Worm (Caenorhabditis elegans) whole organism, L3 larva: ENCODE measurements around the gene ckb-4.

Experiments used
- R02D3.7 ChIP-seq: fragments of 150-350 bp; optimal IDR thresholded peaks from 2 replicates; lab custom pipeline; 2014; ENCODE audit warnings: missing biosample characterization, missing genetic modification characterization
- ZK546.5 ChIP-seq: sonication (generic microtip); optimal IDR thresholded peaks from 2 replicates; lab custom pipeline; 2017; ENCODE audit warnings: missing biosample characterization, missing genetic modification characterization
- ama-1 ChIP-seq: fragments of 150-350 bp; optimal IDR thresholded peaks from 2 replicates; lab custom pipeline; 2018
- ceh-16 ChIP-seq: sonication (generic microtip); optimal IDR thresholded peaks from 2 replicates; lab custom pipeline; 2017; ENCODE audit warnings: missing biosample characterization, missing genetic modification characterization
- ceh-28 ChIP-seq: fragments of 150-350 bp; optimal IDR thresholded peaks from 2 replicates; lab custom pipeline; 2014; ENCODE audit warnings: missing biosample characterization, missing genetic modification reagents, missing genetic modification characterization
- ceh-82 ChIP-seq: fragments of 150-350 bp; optimal IDR thresholded peaks from 2 replicates; lab custom pipeline; 2014; ENCODE audit warnings: missing biosample characterization, missing genetic modification characterization
- ceh-9 ChIP-seq: sonication (generic microtip); optimal IDR thresholded peaks from 2 replicates; lab custom pipeline; 2018; ENCODE audit warnings: missing biosample characterization, missing genetic modification characterization
- daf-12 ChIP-seq: fragments of 150-350 bp; optimal IDR thresholded peaks from 2 replicates; lab custom pipeline; 2014; ENCODE audit warnings: missing biosample characterization, missing genetic modification reagents, missing genetic modification characterization
- egl-27 ChIP-seq: sonication (generic microtip); optimal IDR thresholded peaks from 4 replicates; lab custom pipeline; 2017; ENCODE audit warnings: missing biosample characterization, missing genetic modification reagents, missing genetic modification characterization
- elt-1 ChIP-seq: fragments of 150-350 bp; optimal IDR thresholded peaks from 2 replicates; lab custom pipeline; 2014; ENCODE audit warnings: missing biosample characterization, missing genetic modification characterization
- elt-2 ChIP-seq: sonication (generic microtip); optimal IDR thresholded peaks from 2 replicates; lab custom pipeline; 2016; ENCODE audit warnings: missing genetic modification reagents, mild to moderate bottlenecking, missing genetic modification characterization, missing compliant biosample characterization
- elt-3 ChIP-seq, 3 experiments: fragments of 150-350 bp in 1 of 3; sonication (generic microtip) in 2 of 3; optimal IDR thresholded peaks; 2 replicates in 2 of 3; 4 replicates in 1 of 3; lab custom pipeline; 2014 to 2017; ENCODE audit warnings: missing biosample characterization in 3 of 3, missing genetic modification characterization in 3 of 3
- fkh-10 ChIP-seq: sonication (generic microtip); optimal IDR thresholded peaks from 2 replicates; lab custom pipeline; 2017; ENCODE audit warnings: missing biosample characterization, missing genetic modification reagents, missing genetic modification characterization
- fos-1 ChIP-seq: fragments of 150-350 bp; optimal IDR thresholded peaks from 2 replicates; lab custom pipeline; 2014; ENCODE audit warnings: missing biosample characterization, missing genetic modification characterization
- hmg-11 ChIP-seq: sonication (generic microtip); optimal IDR thresholded peaks from 2 replicates; lab custom pipeline; 2016; ENCODE audit warnings: missing genetic modification characterization, missing compliant biosample characterization
- jun-1 ChIP-seq: fragments of 150-350 bp; optimal IDR thresholded peaks from 2 replicates; lab custom pipeline; 2014; ENCODE audit warnings: missing biosample characterization, missing genetic modification reagents, missing genetic modification characterization
- lin-15B ChIP-seq: fragments of 150-350 bp; optimal IDR thresholded peaks from 2 replicates; lab custom pipeline; 2014; ENCODE audit warnings: missing biosample characterization, missing genetic modification characterization
- lin-39 ChIP-seq: fragments of 150-350 bp; optimal IDR thresholded peaks from 2 replicates; lab custom pipeline; 2018; ENCODE audit warnings: missing biosample characterization, missing genetic modification reagents, missing genetic modification characterization
- lsy-12 ChIP-seq: sonication (generic microtip); optimal IDR thresholded peaks from 2 replicates; lab custom pipeline; 2016; ENCODE audit warnings: mild to moderate bottlenecking, missing genetic modification characterization, missing compliant biosample characterization
- mdl-1 ChIP-seq: fragments of 150-350 bp; optimal IDR thresholded peaks from 2 replicates; lab custom pipeline; 2014; ENCODE audit warnings: missing biosample characterization, missing genetic modification characterization
- mml-1 ChIP-seq: fragments of 150-350 bp; sonication (generic microtip); optimal IDR thresholded peaks from 3 replicates; lab custom pipeline; 2014; ENCODE audit warnings: missing biosample characterization, missing genetic modification characterization
- nfya-1 ChIP-seq: sonication (generic microtip); optimal IDR thresholded peaks from 2 replicates; lab custom pipeline; 2017; ENCODE audit warnings: missing genetic modification characterization, mild to moderate bottlenecking, missing compliant biosample characterization, antibody characterized with exemption, moderate library complexity; ENCODE audit not compliant: insufficient read depth
- nhr-12 ChIP-seq: fragments of 150-350 bp; optimal IDR thresholded peaks from 2 replicates; lab custom pipeline; 2014; ENCODE audit warnings: missing biosample characterization, missing genetic modification characterization
- nhr-23 ChIP-seq: fragments of 150-350 bp; optimal IDR thresholded peaks from 2 replicates; lab custom pipeline; 2014; ENCODE audit warnings: missing biosample characterization, missing genetic modification reagents, missing genetic modification characterization
- nhr-237 ChIP-seq: fragments of 150-350 bp; optimal IDR thresholded peaks from 2 replicates; lab custom pipeline; 2014; ENCODE audit warnings: missing biosample characterization, missing genetic modification characterization
- nhr-25 ChIP-seq: sonication (generic microtip); optimal IDR thresholded peaks from 2 replicates; lab custom pipeline; 2017; ENCODE audit warnings: missing biosample characterization, missing genetic modification characterization
- nhr-28 ChIP-seq: fragments of 150-350 bp; optimal IDR thresholded peaks from 2 replicates; lab custom pipeline; 2014; ENCODE audit warnings: missing biosample characterization, missing genetic modification characterization
- nhr-43 ChIP-seq: sonication (generic microtip); optimal IDR thresholded peaks from 2 replicates; lab custom pipeline; 2016; ENCODE audit warnings: mild to moderate bottlenecking, missing genetic modification characterization, missing compliant biosample characterization; ENCODE audit not compliant: poor library complexity, severe bottlenecking
- nhr-67 ChIP-seq: fragments of 150-350 bp; optimal IDR thresholded peaks from 2 replicates; lab custom pipeline; 2014; ENCODE audit warnings: missing biosample characterization, missing genetic modification characterization
- nhr-76 ChIP-seq: fragments of 150-350 bp; sonication (generic microtip); optimal IDR thresholded peaks from 5 replicates; lab custom pipeline; 2014; ENCODE audit warnings: missing biosample characterization, missing genetic modification characterization
- pha-4 ChIP-seq: fragments of 150-350 bp; optimal IDR thresholded peaks from 2 replicates; lab custom pipeline; 2014; ENCODE audit warnings: missing biosample characterization, missing genetic modification reagents, missing genetic modification characterization
- sea-2 ChIP-seq: fragments of 150-350 bp; sonication (generic microtip); optimal IDR thresholded peaks from 4 replicates; lab custom pipeline; 2014; ENCODE audit warnings: missing biosample characterization, missing genetic modification reagents, missing genetic modification characterization
- skn-1 ChIP-seq: fragments of 150-350 bp; optimal IDR thresholded peaks from 2 replicates; lab custom pipeline; 2014; ENCODE audit warnings: missing biosample characterization, missing genetic modification characterization
- snpc-4 ChIP-seq: fragments of 150-350 bp; optimal IDR thresholded peaks from 2 replicates; lab custom pipeline; 2014; ENCODE audit warnings: missing biosample characterization, missing genetic modification characterization
- tbx-2 ChIP-seq: sonication (generic microtip); optimal IDR thresholded peaks from 2 replicates; lab custom pipeline; 2016; ENCODE audit warnings: mild to moderate bottlenecking, missing genetic modification characterization, missing compliant biosample characterization
- unc-39 ChIP-seq: sonication (generic microtip); optimal IDR thresholded peaks from 4 replicates; lab custom pipeline; 2017; ENCODE audit warnings: missing biosample characterization, missing genetic modification characterization
- unc-62 ChIP-seq: fragments of 150-350 bp; sonication (generic microtip); optimal IDR thresholded peaks from 4 replicates; lab custom pipeline; 2014; ENCODE audit warnings: missing biosample characterization, missing genetic modification reagents, missing genetic modification characterization
- zag-1 ChIP-seq: fragments of 150-350 bp; optimal IDR thresholded peaks from 2 replicates; lab custom pipeline; 2014; ENCODE audit warnings: missing biosample characterization, missing genetic modification characterization

ckb-4 gene

DNA sequence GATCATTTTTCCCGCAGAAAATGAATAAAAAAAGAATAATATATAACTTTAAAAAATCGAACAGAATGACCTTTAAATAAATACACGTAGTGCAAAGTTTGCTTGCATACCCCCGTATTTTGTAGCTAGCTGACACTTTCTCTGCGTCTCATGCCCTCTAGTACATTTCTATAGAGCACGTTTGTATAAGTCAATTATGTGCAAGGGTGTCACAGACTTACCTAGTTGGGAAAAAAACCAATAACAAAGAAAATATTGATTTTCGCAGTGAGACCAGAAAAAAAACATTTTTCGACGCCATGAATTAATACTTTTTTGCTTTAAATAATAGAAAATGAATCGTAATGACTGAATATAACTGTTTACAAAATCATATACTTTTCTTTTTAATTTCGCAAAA, at the start of gene ckb-4:
TSS of gene ckb-4 (minus strand) at position 140 of the 400 bp plus-strand sequence.
- TF ChIP-seq ama-1 (lab: Kevin White, UChicago), result no peak
- no peak for TF ChIP-seq lsy-12 (tag; lab: Kevin White, UChicago)
- TF ChIP-seq fkh-10 (GFP tag; lab: Kevin White, UChicago), result no peak
- TF ChIP-seq mml-1 (tag; lab: Kevin White, UChicago), result no peak
- TF ChIP-seq nhr-43 (tag; lab: Kevin White, UChicago), result no peak
- TF ChIP-seq lin-15B (tag; lab: Kevin White, UChicago), result peak; percentile 60
- TF ChIP-seq elt-3 (tag; optimal IDR thresholded peaks at IDR 0.05; lab: Kevin White, UChicago), result no peak
- TF ChIP-seq tbx-2 (tag; lab: Kevin White, UChicago), result no peak
- no peak for TF ChIP-seq elt-1 (tag; lab: Kevin White, UChicago)
- peak; percentile 72 for TF ChIP-seq snpc-4 (tag; lab: Kevin White, UChicago)
- no peak for TF ChIP-seq zag-1 (tag; lab: Kevin White, UChicago)
- TF ChIP-seq nhr-25 (tag; lab: Kevin White, UChicago), result peak; percentile 11
- TF ChIP-seq egl-27 (tag; lab: Kevin White, UChicago), result no peak
- no peak for TF ChIP-seq sea-2 (GFP tag; lab: Kevin White, UChicago)
- no peak for TF ChIP-seq nfya-1
- TF ChIP-seq pha-4 (tag; lab: Kevin White, UChicago), result peak; percentile 86
- TF ChIP-seq nhr-76 (tag; lab: Kevin White, UChicago), result no peak
- TF ChIP-seq ceh-82 (tag; lab: Kevin White, UChicago), result no peak
- peak; percentile 58 for TF ChIP-seq hmg-11 (tag; lab: Kevin White, UChicago)
- peak; percentile 15 for TF ChIP-seq lin-39 (tag; lab: Kevin White, UChicago)
- TF ChIP-seq nhr-28 (tag; lab: Kevin White, UChicago), result no peak
- TF ChIP-seq unc-39 (tag; lab: Kevin White, UChicago), result no peak
- peak; percentile 36 for TF ChIP-seq elt-2 (tag; lab: Kevin White, UChicago)
- TF ChIP-seq fos-1 (tag; lab: Kevin White, UChicago), result no peak
- TF ChIP-seq daf-12, result no peak
- peak; percentile 39 for TF ChIP-seq nhr-23 (tag; lab: Kevin White, UChicago)
- TF ChIP-seq nhr-237 (tag; lab: Kevin White, UChicago), result no peak
- no peak for TF ChIP-seq mdl-1 (tag; lab: Kevin White, UChicago)
- TF ChIP-seq jun-1 (tag; lab: Kevin White, UChicago), result no peak
- no peak for TF ChIP-seq nhr-12 (tag; lab: Kevin White, UChicago)
- TF ChIP-seq, all 47 proteins: peak for 8

DNA sequence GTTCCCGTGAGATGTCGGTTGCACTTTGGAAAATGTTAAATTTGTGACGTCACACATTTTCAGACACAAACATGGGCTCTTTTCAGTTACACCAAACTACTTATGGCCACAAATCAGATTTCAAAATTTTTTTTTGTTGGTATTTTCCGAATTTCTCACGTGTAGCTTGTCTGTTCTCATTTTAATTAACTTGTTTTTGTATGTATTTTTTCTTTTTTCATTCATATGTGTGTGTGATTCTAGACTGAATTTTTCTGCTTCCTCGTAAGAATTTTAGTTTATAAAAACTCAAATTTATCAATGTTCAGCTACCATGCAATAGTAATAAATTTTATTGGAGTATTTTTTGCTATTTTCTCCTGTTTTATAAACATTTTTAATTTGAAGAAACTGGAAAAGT, 47.6 kb upstream of the ckb-4 start, which contains the start of gene srbc-22:
TSS of gene srbc-22 (plus strand) at position 301 of the 400 bp plus-strand sequence.
- TF ChIP-seq elt-2 (tag; lab: Kevin White, UChicago) (no peak), nhr-67 (tag; lab: Kevin White, UChicago) (no peak), ceh-82 (tag; lab: Kevin White, UChicago) (no peak), sea-2 (GFP tag; lab: Kevin White, UChicago) (no peak), ceh-16 (tag; lab: Kevin White, UChicago) (no peak), elt-1 (tag; lab: Kevin White, UChicago) (no peak), daf-12 (no peak), R02D3.7 (tag; lab: Kevin White, UChicago) (no peak), unc-62 (no peak), ceh-9 (tag; lab: Kevin White, UChicago) (no peak), nhr-12 (tag; lab: Kevin White, UChicago) (no peak), tbx-2 (tag; lab: Kevin White, UChicago) (no peak), snpc-4 (tag; lab: Kevin White, UChicago) (no peak), nhr-25 (tag; lab: Kevin White, UChicago) (no peak)

DNA sequence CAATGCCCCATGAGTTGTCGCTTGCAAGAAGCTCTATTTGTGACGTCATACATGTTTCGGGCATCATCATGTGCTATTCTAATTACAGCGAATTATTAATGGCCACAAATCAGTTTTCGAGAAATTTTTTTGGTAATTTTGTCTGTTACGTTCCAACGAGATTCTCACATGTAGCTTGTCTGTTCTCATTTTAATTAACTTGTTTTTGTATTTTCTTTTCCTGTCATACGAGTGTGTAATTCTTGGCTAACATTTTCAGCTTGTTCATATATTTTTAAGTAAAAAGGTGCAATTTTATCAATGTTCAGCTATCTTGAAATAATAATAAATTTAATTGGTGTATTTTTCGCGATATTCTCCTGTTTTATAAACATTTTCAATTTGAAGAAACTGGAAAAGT, 46.0 kb upstream of the ckb-4 start, which contains the start of gene srbc-21:
TSS of gene srbc-21 (plus strand) at position 301 of the 400 bp plus-strand sequence.
- TF ChIP-seq daf-12, result no peak
- no peak for TF ChIP-seq ceh-28 (tag; lab: Kevin White, UChicago)
- no peak for TF ChIP-seq sea-2 (GFP tag; lab: Kevin White, UChicago)
- no peak for TF ChIP-seq ama-1 (lab: Kevin White, UChicago)
- TF ChIP-seq nfya-1, result no peak

DNA sequence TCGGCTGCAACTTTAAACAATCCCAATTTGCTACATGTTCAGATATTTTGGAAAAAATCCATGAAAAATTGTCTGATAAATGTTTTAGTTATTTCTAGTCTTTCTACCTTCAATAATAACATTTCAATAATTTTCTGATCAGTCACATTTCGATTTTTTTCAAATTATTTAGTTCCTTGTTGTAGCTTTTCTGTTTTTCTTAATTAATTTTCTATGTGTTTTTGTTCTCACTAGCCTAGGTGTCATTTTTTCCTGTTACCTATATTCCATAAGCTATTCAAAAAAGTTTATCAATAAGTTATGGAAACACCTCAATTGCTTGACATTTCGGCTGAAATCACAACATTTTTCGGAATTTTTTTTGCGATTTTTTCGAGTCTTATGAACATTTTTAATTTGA, 44.0 kb upstream of the ckb-4 start, which contains the start of gene srbc-23:
TSS of gene srbc-23 (plus strand) at position 301 of the 400 bp plus-strand sequence.
- TF ChIP-seq ZK546.5 (tag; lab: Kevin White, UChicago) (no peak), ceh-82 (tag; lab: Kevin White, UChicago) (no peak), unc-39 (tag; lab: Kevin White, UChicago) (no peak), skn-1 (tag; lab: Kevin White, UChicago) (no peak), R02D3.7 (tag; lab: Kevin White, UChicago) (no peak), nfya-1 (no peak), ama-1 (lab: Kevin White, UChicago) (no peak)
